Worm (Caenorhabditis elegans): Measurements from ENCODE around the gene Y24D9B.1.

The Y24D9B.1 gene

DNA sequence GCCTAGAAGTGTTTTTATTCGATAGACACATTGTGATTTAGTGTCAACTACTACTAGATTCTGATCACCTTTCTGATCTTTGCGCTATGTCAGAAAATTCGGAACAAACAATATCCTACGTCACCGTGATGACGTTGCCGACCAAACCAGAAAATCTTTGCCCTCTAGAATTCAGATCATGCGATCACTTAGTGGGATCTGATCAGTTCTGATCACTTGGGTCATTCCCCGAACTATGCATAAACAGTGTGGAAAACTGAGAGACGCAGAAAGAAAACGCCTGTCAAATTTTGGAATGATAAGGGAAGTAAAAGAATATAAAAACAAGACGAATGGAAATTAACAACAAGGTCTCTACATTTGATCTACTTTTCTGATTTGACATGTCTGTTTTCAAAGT is 22.6 kb upstream of the Y24D9B.1 start, which contains the start of gene F15E6.3 (continued):
- TF ChIP-seq mep-1 (tag; optimal IDR thresholded peaks at IDR 0.05) (no peak), dsc-1 (tag; optimal IDR thresholded peaks at IDR 0.05) (no peak), lir-3 (tag; optimal IDR thresholded peaks at IDR 0.05; ENCODE audit: poor library complexity) (no peak), snu-23 (GFP tag; optimal IDR thresholded peaks at IDR 0.05) (no peak), ama-1 (optimal IDR thresholded peaks at IDR 0.05) (no peak), irx-1 (tag; optimal IDR thresholded peaks at IDR 0.05) (no peak), mef-2 (tag; optimal IDR thresholded peaks at IDR 0.05) (no peak), dpl-1 (GFP tag; optimal IDR thresholded peaks at IDR 0.05) (no peak), nhr-84 (tag; optimal IDR thresholded peaks at IDR 0.05) (no peak), lin-39 (tag; optimal IDR thresholded peaks at IDR 0.05) (no peak), ceh-90 (tag; optimal IDR thresholded peaks at IDR 0.05) (no peak), aha-1 (tag; optimal IDR thresholded peaks at IDR 0.05) (no peak), nhr-28 (tag; optimal IDR thresholded peaks at IDR 0.05) (no peak), pqm-1 (tag; optimal IDR thresholded peaks at IDR 0.05) (no peak)

DNA sequence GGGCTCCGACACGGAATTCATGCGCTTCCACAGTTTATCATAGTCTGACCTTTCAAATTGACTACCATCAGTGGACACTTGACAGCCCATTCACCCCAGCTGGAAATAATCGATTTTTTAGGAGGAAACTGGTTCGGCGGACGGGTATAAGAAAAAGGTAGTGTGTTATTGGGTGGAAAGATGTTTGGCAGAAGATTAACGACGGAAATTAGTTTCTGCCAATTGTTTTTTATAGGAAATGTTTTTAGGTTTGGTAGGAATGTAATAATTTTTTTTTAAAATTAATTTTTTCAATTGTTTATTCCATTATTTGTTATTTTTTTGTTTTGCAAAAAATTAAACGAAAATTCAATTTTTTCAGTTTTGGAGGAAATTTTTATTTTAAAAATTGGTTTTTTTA is 18.2 kb upstream of the Y24D9B.1 start, which contains the start of gene F15E6.9:
TSS of gene F15E6.9 (minus strand) at position 101 of the 400 bp plus-strand sequence.
- TF ChIP-seq zag-1 (tag; optimal IDR thresholded peaks at IDR 0.05) (no peak), unc-30 (tag; optimal IDR thresholded peaks at IDR 0.05) (no peak), mab-9 (GFP tag; IDR thresholded peaks at IDR 0.05) (no peak), unc-86 (tag; optimal IDR thresholded peaks at IDR 0.05) (no peak), nhr-47 (tag; optimal IDR thresholded peaks at IDR 0.05) (no peak), efl-1 (optimal IDR thresholded peaks at IDR 0.05) (no peak), efl-1 (GFP tag; optimal IDR thresholded peaks at IDR 0.05 in 1 of 2) (no peak), hlh-4 (tag; optimal IDR thresholded peaks at IDR 0.05) (no peak), ztf-11 (tag; optimal IDR thresholded peaks at IDR 0.05) (no peak), ceh-8 (GFP tag; optimal IDR thresholded peaks at IDR 0.05) (no peak), C16A3.4 (tag; optimal IDR thresholded peaks at IDR 0.05) (no peak), unc-98 (GFP tag; IDR thresholded peaks at IDR 0.05) (no peak), zip-4 (GFP tag; optimal IDR thresholded peaks at IDR 0.05) (no peak), mef-2 (tag; optimal IDR thresholded peaks at IDR 0.05) (no peak), nhr-28 (tag; optimal IDR thresholded peaks at IDR 0.05) (no peak), nhr-76 (tag; optimal IDR thresholded peaks at IDR 0.05) (no peak)

DNA sequence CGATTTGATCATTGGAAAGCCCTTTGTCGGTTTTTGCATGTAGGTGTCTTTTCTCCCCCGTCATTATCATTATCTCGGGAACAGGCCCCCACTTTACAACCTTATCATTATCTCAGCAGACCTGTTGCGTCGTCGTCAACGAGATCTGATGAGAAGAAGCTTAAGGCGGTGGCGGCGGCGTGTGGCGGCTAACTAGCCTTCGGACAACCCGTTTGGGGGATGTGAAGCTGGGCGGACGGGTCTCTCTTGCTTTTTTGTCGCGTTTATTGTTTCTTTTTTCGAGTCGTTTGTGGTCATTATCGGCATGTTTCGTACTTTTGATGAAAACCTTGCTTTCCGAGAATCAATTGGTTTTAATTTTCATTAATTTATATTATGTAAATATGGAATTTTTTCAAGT is 17.2 kb upstream of the Y24D9B.1 start:
- TF ChIP-seq skn-1 (tag; optimal IDR thresholded peaks at IDR 0.05) = no peak
- TF ChIP-seq blmp-1 (tag; optimal IDR thresholded peaks at IDR 0.05) = peak; percentile 40
- TF ChIP-seq F16B12.6 (tag; optimal IDR thresholded peaks at IDR 0.05) = no peak
- TF ChIP-seq nhr-237 (tag; optimal IDR thresholded peaks at IDR 0.05) = no peak
- TF ChIP-seq hpl-2 (GFP tag; optimal IDR thresholded peaks at IDR 0.05) = no peak
- no peak for TF ChIP-seq xbp-1 (tag; optimal IDR thresholded peaks at IDR 0.05)
- no peak for TF ChIP-seq pag-3 (tag; optimal IDR thresholded peaks at IDR 0.05; ENCODE audit: borderline replicate concordance, insufficient read depth)
- no peak for TF ChIP-seq zip-4 (GFP tag; optimal IDR thresholded peaks at IDR 0.05)
- no peak for TF ChIP-seq efl-1 (optimal IDR thresholded peaks at IDR 0.05)
- peak in 1 of 2 experiments; percentile 30 for TF ChIP-seq efl-1 (GFP tag; optimal IDR thresholded peaks at IDR 0.05 in 1 of 2)
- TF ChIP-seq ama-1 (optimal IDR thresholded peaks at IDR 0.05) = no peak
- no peak for TF ChIP-seq nhr-77 (tag; optimal IDR thresholded peaks at IDR 0.05)
- TF ChIP-seq egl-13 (tag; optimal IDR thresholded peaks at IDR 0.05) = no peak
- no peak for TF ChIP-seq ztf-11 (tag; optimal IDR thresholded peaks at IDR 0.05)

DNA sequence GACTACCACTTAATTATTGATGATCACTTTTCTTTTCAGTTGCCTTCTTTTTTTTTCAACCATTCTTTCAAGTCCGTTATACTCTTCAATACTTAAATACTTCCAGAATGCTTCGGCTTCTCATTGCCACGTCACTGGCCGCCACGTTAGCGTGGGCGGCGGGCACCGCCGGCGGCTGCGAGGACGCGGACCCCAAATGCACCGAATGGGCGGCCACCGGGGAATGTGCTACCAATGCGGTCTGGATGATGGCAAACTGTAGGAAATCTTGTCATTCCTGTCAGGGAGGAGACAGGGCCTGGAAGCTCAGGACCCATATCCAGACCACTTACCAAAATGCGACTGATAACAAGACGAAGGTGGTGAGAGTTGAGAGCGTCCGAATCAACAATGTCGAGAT is 16.0 kb upstream of the Y24D9B.1 start, which contains the start of gene lgc-22:
TSS of gene lgc-22 (plus strand) at position 105 of the 400 bp plus-strand sequence.
- TF ChIP-seq Y116A8C.19 (tag; optimal IDR thresholded peaks at IDR 0.05; ENCODE audit: borderline replicate concordance) (no peak), elt-3 (tag; optimal IDR thresholded peaks at IDR 0.05) (no peak), dsc-1 (tag; optimal IDR thresholded peaks at IDR 0.05) (no peak), lin-39 (tag; optimal IDR thresholded peaks at IDR 0.05) (no peak), nhr-47 (tag; optimal IDR thresholded peaks at IDR 0.05) (no peak), skn-1 (tag; optimal IDR thresholded peaks at IDR 0.05) (no peak), nhr-20 (tag; optimal IDR thresholded peaks at IDR 0.05) (no peak)

Data from whole organism, L1 larva.